Fruit fly (Drosophila melanogaster): Measurements from ENCODE around the gene rept.

The rept gene

dm6 chr3L:19254715-19255428 is at the start of gene rept, which contains the start of gene mRpL21:
Gene rept (plus strand): TSS chr3L:19255340.
Gene mRpL21 (minus strand): TSS chr3L:19255061.
- TF ChIP-seq cic (GFP tag; optimal IDR thresholded peaks at IDR 0.05) (peak; percentile 19), Crg-1 (GFP tag; optimal IDR thresholded peaks at IDR 0.05) (peak; percentile 75), CG5204 (GFP tag; optimal IDR thresholded peaks at IDR 0.05) (no peak), Mnt (GFP tag; optimal IDR thresholded peaks at IDR 0.05) (peak; percentile 97), CG11617 (GFP tag; optimal IDR thresholded peaks at IDR 0.05) (peak; percentile 61), Clk (GFP tag; optimal IDR thresholded peaks at IDR 0.05) (no peak), CG14711 (tag; optimal IDR thresholded peaks at IDR 0.05) (peak; percentile 41), cnc (optimal IDR thresholded peaks at IDR 0.05) (no peak), bab1 (GFP tag; optimal IDR thresholded peaks at IDR 0.05) (peak; percentile 34), CG33017 (tag; optimal IDR thresholded peaks at IDR 0.05) (peak; percentile 54), pad (GFP tag; optimal IDR thresholded peaks at IDR 0.05) (peak; percentile 64), toe (GFP tag; optimal IDR thresholded peaks at IDR 0.05) (peak; percentile 73), kay (GFP tag; ENCODE audit: borderline replicate concordance) (no peak), Hr96 (GFP tag; optimal IDR thresholded peaks at IDR 0.05) (peak; percentile 64), tj (GFP tag; optimal IDR thresholded peaks at IDR 0.05) (peak; percentile 23), CG1620 (GFP tag; optimal IDR thresholded peaks at IDR 0.05) (peak; percentile 78), CG7101 (tag; optimal IDR thresholded peaks at IDR 0.05) (peak; percentile 74), CG7045 (GFP tag; optimal IDR thresholded peaks at IDR 0.05) (peak; percentile 63), CG12768 (GFP tag; optimal IDR thresholded peaks at IDR 0.05) (peak; percentile 76), ovo (GFP tag; optimal IDR thresholded peaks at IDR 0.05) (peak; percentile 48)

DNA sequence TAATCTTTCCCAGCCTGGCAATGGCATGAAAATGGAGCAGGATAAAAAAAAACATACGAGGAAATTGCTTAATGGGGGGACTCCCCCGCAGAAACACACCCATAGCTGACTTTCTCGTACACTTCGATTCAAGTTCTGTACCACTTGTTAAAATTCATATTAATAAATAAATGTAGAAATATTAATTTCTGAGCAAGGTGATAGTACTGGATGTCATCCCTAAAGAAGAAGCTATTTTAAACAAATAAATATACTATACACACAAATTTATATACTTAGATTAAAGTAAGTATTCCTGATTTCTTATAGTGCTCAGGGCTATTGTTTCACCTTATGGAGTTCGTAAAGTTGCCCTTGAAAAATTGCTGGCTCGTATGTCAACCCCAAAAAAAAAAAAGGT is 49.4 kb upstream of the rept start:
- TF ChIP-seq CG7045 (GFP tag; optimal IDR thresholded peaks at IDR 0.05) (no peak), CG11617 (GFP tag; optimal IDR thresholded peaks at IDR 0.05) (no peak), pad (GFP tag; optimal IDR thresholded peaks at IDR 0.05) (no peak), bab1 (GFP tag; optimal IDR thresholded peaks at IDR 0.05) (no peak), CG33017 (tag; optimal IDR thresholded peaks at IDR 0.05) (no peak), cic (GFP tag; optimal IDR thresholded peaks at IDR 0.05) (no peak), toe (GFP tag; optimal IDR thresholded peaks at IDR 0.05) (no peak), CG5204 (GFP tag; optimal IDR thresholded peaks at IDR 0.05) (no peak), Hr96 (GFP tag; optimal IDR thresholded peaks at IDR 0.05) (no peak)

- no peak for TF ChIP-seq Hr96 (GFP tag; optimal IDR thresholded peaks at IDR 0.05)
- TF ChIP-seq tj (GFP tag; optimal IDR thresholded peaks at IDR 0.05) = no peak
- no peak for TF ChIP-seq Mnt (GFP tag; optimal IDR thresholded peaks at IDR 0.05)
- TF ChIP-seq CG1620 (GFP tag; optimal IDR thresholded peaks at IDR 0.05) = no peak
- no peak for TF ChIP-seq cnc (optimal IDR thresholded peaks at IDR 0.05)
- TF ChIP-seq kay (GFP tag; ENCODE audit: borderline replicate concordance) = no peak
- TF ChIP-seq CG12768 (GFP tag; optimal IDR thresholded peaks at IDR 0.05) = no peak
- TF ChIP-seq toe (GFP tag; optimal IDR thresholded peaks at IDR 0.05) = no peak
- TF ChIP-seq CG33017 (tag; optimal IDR thresholded peaks at IDR 0.05) = no peak
- no peak for TF ChIP-seq Crg-1 (GFP tag; optimal IDR thresholded peaks at IDR 0.05)
- TF ChIP-seq CG11617 (GFP tag; optimal IDR thresholded peaks at IDR 0.05) = no peak
- no peak for TF ChIP-seq Clk (GFP tag; optimal IDR thresholded peaks at IDR 0.05)
- TF ChIP-seq bab1 (GFP tag; optimal IDR thresholded peaks at IDR 0.05) = no peak
- no peak for TF ChIP-seq CG7045 (GFP tag; optimal IDR thresholded peaks at IDR 0.05)
- no peak for TF ChIP-seq CG7101 (tag; optimal IDR thresholded peaks at IDR 0.05)
- TF ChIP-seq cic (GFP tag; optimal IDR thresholded peaks at IDR 0.05) = no peak
- no peak for TF ChIP-seq CG14711 (tag; optimal IDR thresholded peaks at IDR 0.05)
These were observed 40.9 kb upstream of the rept start for dm6 chr3L:19214223-19214622.

dm6 chr3L:19216377-19216776 is 38.8 kb upstream of the rept start:
- TF ChIP-seq pad (GFP tag; optimal IDR thresholded peaks at IDR 0.05) (no peak), toe (GFP tag; optimal IDR thresholded peaks at IDR 0.05) (no peak), cic (GFP tag; optimal IDR thresholded peaks at IDR 0.05) (no peak), cnc (optimal IDR thresholded peaks at IDR 0.05) (no peak), CG7101 (tag; optimal IDR thresholded peaks at IDR 0.05) (no peak)

- TF ChIP-seq tj (GFP tag; optimal IDR thresholded peaks at IDR 0.05) = peak; percentile 24
- TF ChIP-seq CG33017 (tag; optimal IDR thresholded peaks at IDR 0.05) = no peak
These were observed 33.7 kb upstream of the rept start for dm6 chr3L:19221455-19221854.

dm6 chr3L:19225687-19226086 is 29.5 kb upstream of the rept start:
- TF ChIP-seq cic (GFP tag; optimal IDR thresholded peaks at IDR 0.05) (no peak), CG7101 (tag; optimal IDR thresholded peaks at IDR 0.05) (no peak), CG14711 (tag; optimal IDR thresholded peaks at IDR 0.05) (no peak), CG11617 (GFP tag; optimal IDR thresholded peaks at IDR 0.05) (no peak), kay (GFP tag; ENCODE audit: borderline replicate concordance) (no peak), CG33017 (tag; optimal IDR thresholded peaks at IDR 0.05) (no peak), ovo (GFP tag; optimal IDR thresholded peaks at IDR 0.05) (no peak), Hr96 (GFP tag; optimal IDR thresholded peaks at IDR 0.05) (no peak), CG1620 (GFP tag; optimal IDR thresholded peaks at IDR 0.05) (no peak), tj (GFP tag; optimal IDR thresholded peaks at IDR 0.05) (no peak), Clk (GFP tag; optimal IDR thresholded peaks at IDR 0.05) (no peak), CG5204 (GFP tag; optimal IDR thresholded peaks at IDR 0.05) (no peak), CG7045 (GFP tag; optimal IDR thresholded peaks at IDR 0.05) (no peak), Mnt (GFP tag; optimal IDR thresholded peaks at IDR 0.05) (no peak), cnc (optimal IDR thresholded peaks at IDR 0.05) (no peak), bab1 (GFP tag; optimal IDR thresholded peaks at IDR 0.05) (no peak), CG12768 (GFP tag; optimal IDR thresholded peaks at IDR 0.05) (no peak), toe (GFP tag; optimal IDR thresholded peaks at IDR 0.05) (no peak), Crg-1 (GFP tag; optimal IDR thresholded peaks at IDR 0.05) (no peak)

Measured in whole organism, adult.